Fruit fly (Drosophila melanogaster) whole organism, embryonic: ENCODE results near the gene a10.

Experiments used
- Awh ChIP-seq: fragments of 200-800 bp; sonication (Bioruptor generic); IDR thresholded peaks from 2 replicates; pipeline ENCODE4, ENCODE4 v1.3.6; 2022; ENCODE audit warnings: missing biosample characterization, missing genetic modification characterization
- CG10366 ChIP-seq: fragments of 200-800 bp; sonication (Bioruptor generic); IDR thresholded peaks from 2 replicates; pipeline ENCODE4 v1.3.6; 2022; ENCODE audit warnings: missing biosample characterization, missing genetic modification characterization
- CG10431 ChIP-seq: fragments of 200-800 bp; sonication (Bioruptor generic); optimal IDR thresholded peaks from 3 replicates; lab custom pipeline; 2018; ENCODE audit warnings: missing biosample characterization, mild to moderate bottlenecking, missing genetic modification characterization
- CG10462 ChIP-seq: fragments of 200-800 bp; sonication (Bioruptor generic); optimal IDR thresholded peaks from 2 replicates; lab custom pipeline; 2016; ENCODE audit warnings: missing biosample characterization, missing genetic modification characterization
- CG10959 ChIP-seq: fragments of 200-800 bp; sonication (Bioruptor generic); IDR thresholded peaks from 2 replicates; pipeline ENCODE4 v1.3.6; 2022; ENCODE audit warnings: missing biosample characterization, missing genetic modification characterization
- CG11093 ChIP-seq: fragments of 200-800 bp; sonication (Bioruptor generic); IDR thresholded peaks from 3 replicates; pipeline ENCODE4 v1.3.6; 2022; ENCODE audit warnings: missing biosample characterization, missing genetic modification characterization
- CG11560 ChIP-seq: fragments of 200-800 bp; sonication (Bioruptor generic); IDR thresholded peaks from 3 replicates; pipeline ENCODE4 v1.3.6; 2022; ENCODE audit warnings: missing biosample characterization, missing genetic modification characterization
- CG11695 ChIP-seq: fragments of 200-800 bp; sonication (Bioruptor generic); IDR thresholded peaks from 3 replicates; pipeline ENCODE4 v1.3.6; 2022; ENCODE audit warnings: missing biosample characterization, missing genetic modification characterization
- CG12236 ChIP-seq: fragments of 200-800 bp; sonication (Bioruptor generic); optimal IDR thresholded peaks from 2 replicates; lab custom pipeline; 2016; ENCODE audit warnings: missing biosample characterization, missing genetic modification characterization
- CG12391 ChIP-seq: fragments of 200-800 bp; sonication (Bioruptor generic); optimal IDR thresholded peaks from 3 replicates; lab custom pipeline; 2018; ENCODE audit warnings: missing biosample characterization, mild to moderate bottlenecking, missing genetic modification characterization, moderate library complexity
- CG12659 ChIP-seq: fragments of 200-800 bp; sonication (Bioruptor generic); optimal IDR thresholded peaks from 3 replicates; lab custom pipeline; 2017; ENCODE audit warnings: mild to moderate bottlenecking, missing biosample characterization, missing genetic modification reagents, missing genetic modification characterization
- CG13123 ChIP-seq: fragments of 200-800 bp; sonication (Bioruptor generic); optimal IDR thresholded peaks from 2 replicates; lab custom pipeline; 2016; ENCODE audit warnings: missing biosample characterization, missing genetic modification characterization
- CG14965 ChIP-seq: fragments of 200-800 bp; sonication (Bioruptor generic); optimal IDR thresholded peaks from 2 replicates; lab custom pipeline; 2016; ENCODE audit warnings: missing biosample characterization, missing genetic modification characterization, borderline replicate concordance
- CG15479 ChIP-seq: fragments of 200-800 bp; sonication (Bioruptor generic); optimal IDR thresholded peaks from 3 replicates; lab custom pipeline; 2019; ENCODE audit warnings: missing biosample characterization, mild to moderate bottlenecking, missing genetic modification characterization, moderate library complexity
- CG16813 ChIP-seq: fragments of 200-800 bp; sonication (Bioruptor generic); IDR thresholded peaks from 3 replicates; pipeline ENCODE4 v1.3.6; 2022; ENCODE audit warnings: missing biosample characterization, missing genetic modification characterization; ENCODE audit not compliant: partially characterized antibody
- CG17912 ChIP-seq: fragments of 200-800 bp; sonication (Bioruptor generic); optimal IDR thresholded peaks from 2 replicates; lab custom pipeline; 2018; ENCODE audit warnings: missing biosample characterization, mild to moderate bottlenecking, missing genetic modification characterization
- CG18476 ChIP-seq: fragments of 200-800 bp; sonication (Bioruptor generic); optimal IDR thresholded peaks from 2 replicates; lab custom pipeline; 2016; ENCODE audit warnings: missing biosample characterization, mild to moderate bottlenecking, missing genetic modification characterization
- CG34224 ChIP-seq: fragments of 200-800 bp; sonication (Bioruptor generic); IDR thresholded peaks from 3 replicates; pipeline ENCODE4 v1.3.6; 2022; ENCODE audit warnings: missing biosample characterization, missing genetic modification characterization; ENCODE audit not compliant: partially characterized antibody
- CG3995 ChIP-seq: fragments of 200-800 bp; sonication (Bioruptor generic); optimal IDR thresholded peaks from 3 replicates; lab custom pipeline; 2016; ENCODE audit warnings: missing biosample characterization, missing genetic modification characterization
- CG5953 ChIP-seq: fragments of 200-800 bp; sonication (Bioruptor generic); IDR thresholded peaks from 2 replicates; pipeline ENCODE4 v1.3.6; 2022; ENCODE audit warnings: missing biosample characterization, missing genetic modification characterization
- CG6689 ChIP-seq: fragments of 200-800 bp; sonication (Bioruptor generic); IDR thresholded peaks from 2 replicates; pipeline ENCODE4 v1.3.6; 2022; ENCODE audit warnings: missing biosample characterization, missing genetic modification characterization
- CG7271 ChIP-seq: fragments of 200-800 bp; sonication (Bioruptor generic); optimal IDR thresholded peaks from 2 replicates; lab custom pipeline; 2018; ENCODE audit warnings: missing biosample characterization, mild to moderate bottlenecking, missing genetic modification characterization, moderate library complexity
- CG9437 ChIP-seq: fragments of 200-800 bp; sonication (Bioruptor generic); optimal IDR thresholded peaks from 2 replicates; lab custom pipeline; 2018; ENCODE audit warnings: missing biosample characterization, mild to moderate bottlenecking, missing genetic modification characterization
- CG9797 ChIP-seq: fragments of 200-800 bp; sonication (Bioruptor generic); optimal IDR thresholded peaks from 3 replicates; lab custom pipeline; 2018; ENCODE audit warnings: missing biosample characterization, mild to moderate bottlenecking, missing genetic modification characterization
- Doc3 ChIP-seq: fragments of 200-800 bp; sonication (Bioruptor generic); IDR thresholded peaks from 3 replicates; pipeline ENCODE4 v1.3.6; 2022; ENCODE audit warnings: missing biosample characterization, missing genetic modification characterization; ENCODE audit not compliant: partially characterized antibody
- HLHmδ ChIP-seq: fragments of 200-800 bp; sonication (Bioruptor generic); optimal IDR thresholded peaks from 2 replicates; lab custom pipeline; 2018; ENCODE audit warnings: missing biosample characterization, mild to moderate bottlenecking, missing genetic modification characterization, moderate library complexity
- HmgZ ChIP-seq: fragments of 200-800 bp; sonication (Bioruptor generic); optimal IDR thresholded peaks from 2 replicates; lab custom pipeline; 2018; ENCODE audit warnings: missing biosample characterization, mild to moderate bottlenecking, missing genetic modification characterization
- Lim3 ChIP-seq: fragments of 200-800 bp; sonication (Bioruptor generic); IDR thresholded peaks from 2 replicates; pipeline ENCODE4 v1.3.6; 2022; ENCODE audit warnings: missing biosample characterization, missing genetic modification characterization
- MTF-1 ChIP-seq: fragments of 200-800 bp; sonication (Bioruptor generic); optimal IDR thresholded peaks from 2 replicates; lab custom pipeline; 2018; ENCODE audit warnings: missing biosample characterization, mild to moderate bottlenecking, missing genetic modification characterization, borderline replicate concordance
- PHDP ChIP-seq: fragments of 200-800 bp; sonication (Bioruptor generic); optimal IDR thresholded peaks from 3 replicates; lab custom pipeline; 2018; ENCODE audit warnings: missing biosample characterization, mild to moderate bottlenecking, missing genetic modification characterization, moderate library complexity
- Spps ChIP-seq: fragments of 200-800 bp; sonication (Bioruptor generic); optimal IDR thresholded peaks from 2 replicates; lab custom pipeline; 2018; ENCODE audit warnings: missing biosample characterization, mild to moderate bottlenecking, missing genetic modification characterization
- bab2 ChIP-seq: fragments of 200-800 bp; sonication (Bioruptor generic); optimal IDR thresholded peaks from 2 replicates; lab custom pipeline; 2016; ENCODE audit warnings: missing biosample characterization, missing genetic modification characterization
- chif ChIP-seq, 2 experiments: fragments of 200-800 bp; sonication (Bioruptor generic); optimal IDR thresholded peaks; 3 replicates each; lab custom pipeline; 2016; ENCODE audit warnings: missing biosample characterization in 2 of 2, missing genetic modification characterization in 2 of 2
- ci ChIP-seq: fragments of 200-800 bp; sonication (Bioruptor generic); IDR thresholded peaks from 3 replicates; pipeline ENCODE4 v1.3.6; 2022; ENCODE audit warnings: missing biosample characterization, missing genetic modification characterization
- da ChIP-seq: fragments of 200-800 bp; sonication (Bioruptor generic); optimal IDR thresholded peaks from 2 replicates; lab custom pipeline; 2016; ENCODE audit warnings: missing biosample characterization, missing genetic modification characterization
- dpn ChIP-seq, 2 experiments: fragments of 200-800 bp; sonication (Bioruptor generic); optimal IDR thresholded peaks; 3 replicates each; lab custom pipeline; 2016; ENCODE audit warnings: missing biosample characterization in 2 of 2, missing genetic modification characterization in 2 of 2
- dysf ChIP-seq: fragments of 200-800 bp; sonication (Bioruptor generic); IDR thresholded peaks from 3 replicates; pipeline ENCODE4 v1.3.6; 2022; ENCODE audit warnings: missing biosample characterization, missing genetic modification characterization
- esg ChIP-seq: fragments of 200-800 bp; sonication (Bioruptor generic); conservative IDR thresholded peaks from 2 replicates; pipeline ENCODE4 v1.3.6; 2022; ENCODE audit warnings: missing biosample characterization, missing genetic modification characterization
- fd102C ChIP-seq: fragments of 200-800 bp; sonication (Bioruptor generic); optimal IDR thresholded peaks from 2 replicates; lab custom pipeline; 2018; ENCODE audit warnings: missing biosample characterization, mild to moderate bottlenecking, missing genetic modification characterization, moderate library complexity
- gfzf ChIP-seq: fragments of 200-800 bp; sonication (Bioruptor generic); optimal IDR thresholded peaks from 2 replicates; lab custom pipeline; 2016; ENCODE audit warnings: missing biosample characterization, mild to moderate bottlenecking, missing genetic modification characterization, moderate library complexity
- hb ChIP-seq: fragments of 200-800 bp; sonication (Bioruptor generic); IDR thresholded peaks from 3 replicates; pipeline ENCODE4 v1.3.6; 2022; ENCODE audit warnings: missing biosample characterization, missing genetic modification characterization; ENCODE audit not compliant: partially characterized antibody
- hbn ChIP-seq: fragments of 200-800 bp; sonication (Bioruptor generic); IDR thresholded peaks from 2 replicates; pipeline ENCODE4 v1.3.6; 2022; ENCODE audit warnings: missing biosample characterization, missing genetic modification characterization; ENCODE audit not compliant: partially characterized antibody
- ind ChIP-seq: fragments of 200-800 bp; sonication (Bioruptor generic); optimal IDR thresholded peaks from 3 replicates; lab custom pipeline; 2016; ENCODE audit warnings: missing biosample characterization, missing genetic modification characterization
- klu ChIP-seq: fragments of 200-800 bp; sonication (Bioruptor generic); IDR thresholded peaks from 2 replicates; pipeline ENCODE4 v1.3.6; 2022; ENCODE audit warnings: missing biosample characterization, missing genetic modification characterization
- onecut ChIP-seq: fragments of 200-800 bp; sonication (Bioruptor generic); IDR thresholded peaks from 2 replicates; pipeline ENCODE4 v1.3.6; 2022; ENCODE audit warnings: missing biosample characterization, missing genetic modification characterization
- tio ChIP-seq: fragments of 200-800 bp; sonication (Bioruptor generic); optimal IDR thresholded peaks from 2 replicates; lab custom pipeline; 2017; ENCODE audit warnings: missing biosample characterization, missing genetic modification characterization, inconsistent platforms
- toy ChIP-seq: fragments of 200-800 bp; sonication (Bioruptor generic); IDR thresholded peaks from 2 replicates; pipeline ENCODE4 v1.3.6; 2022; ENCODE audit warnings: missing biosample characterization, missing genetic modification characterization
- ttk ChIP-seq: fragments of 200-800 bp; sonication (Bioruptor generic); IDR thresholded peaks from 2 replicates; pipeline ENCODE4 v2.1.2; 2022; ENCODE audit warnings: missing biosample characterization, missing genetic modification characterization
- unpg ChIP-seq: fragments of 200-800 bp; sonication (Bioruptor generic); optimal IDR thresholded peaks from 3 replicates; lab custom pipeline; 2018; ENCODE audit warnings: missing biosample characterization, mild to moderate bottlenecking, missing genetic modification characterization, moderate library complexity
- zen ChIP-seq: fragments of 200-800 bp; sonication (Bioruptor generic); optimal IDR thresholded peaks from 3 replicates; lab custom pipeline; 2018; ENCODE audit warnings: missing biosample characterization, mild to moderate bottlenecking, missing genetic modification characterization, moderate library complexity

Gene a10

DNA sequence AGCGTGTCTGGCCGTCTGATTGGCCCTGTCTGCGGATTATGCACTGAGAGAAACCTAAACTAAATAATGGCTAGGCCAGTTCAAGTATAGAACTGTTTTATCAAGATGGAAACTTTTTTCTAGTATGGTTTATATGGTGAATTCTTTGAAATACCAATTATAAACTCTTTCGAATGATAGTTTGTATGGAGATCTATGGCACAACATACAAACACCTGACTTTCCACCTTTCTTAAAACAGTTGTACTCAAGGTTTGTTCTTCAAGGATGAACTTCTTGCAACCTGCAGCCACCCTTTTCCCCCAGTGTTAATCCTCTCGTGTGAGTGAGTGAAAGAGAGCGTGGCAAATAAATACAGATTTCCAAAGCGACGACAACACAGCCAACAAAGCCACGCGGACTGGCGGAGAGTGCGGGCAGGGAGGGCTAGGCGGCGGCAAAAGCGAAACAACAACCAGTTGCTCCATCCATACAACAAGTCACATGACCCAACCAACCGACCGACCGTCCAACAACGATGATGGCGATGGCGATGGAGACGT is 19.3 kb downstream of the a10 start (continued):
- peak; percentile 56 for TF ChIP-seq CG14965 (GFP tag; lab: Kevin White, UChicago)
- TF ChIP-seq CG12236 (GFP tag; lab: Kevin White, UChicago), result peak; percentile 85
- no peak for TF ChIP-seq CG34224 (GFP tag; lab: Robert Waterston, UW)
- TF ChIP-seq CG7271, result no peak
- peak; percentile 86 for TF ChIP-seq CG11093 (GFP tag; lab: Robert Waterston, UW)
- TF ChIP-seq MTF-1 (GFP tag; lab: Kevin White, UChicago), result peak; percentile 19
- peak; percentile 72 for TF ChIP-seq CG11560
- peak; percentile 48 for TF ChIP-seq CG10462 (GFP tag; lab: Kevin White, UChicago)
- peak; percentile 43 for TF ChIP-seq CG10431
- TF ChIP-seq Doc3, result no peak
- peak; percentile 18 for TF ChIP-seq CG9797 (GFP tag; lab: Kevin White, UChicago)
- no peak for TF ChIP-seq fd102C (GFP tag; lab: Kevin White, UChicago)
- peak; percentile 80 for TF ChIP-seq ttk (GFP tag; lab: Robert Waterston, UW)
- TF ChIP-seq CG5953 (GFP tag; lab: Robert Waterston, UW), result peak; percentile 72
- peak; percentile 87 for TF ChIP-seq CG12391 (tag; lab: Kevin White, UChicago)
- TF ChIP-seq HLHmδ (GFP tag; lab: Kevin White, UChicago), result peak; percentile 15
- TF ChIP-seq hbn (GFP tag; lab: Robert Waterston, UW), result no peak
- no peak for TF ChIP-seq CG15479
- TF ChIP-seq ci (GFP tag; lab: Robert Waterston, UW), result peak; percentile 57; the same call in 1 of the 3 replicates
- TF ChIP-seq unpg (GFP tag; lab: Kevin White, UChicago), result peak; percentile 88
- TF ChIP-seq zen (tag; lab: Kevin White, UChicago), result peak; percentile 29
- no peak for TF ChIP-seq gfzf (GFP tag; lab: Kevin White, UChicago)
- peak; percentile 90 for TF ChIP-seq CG12659 (GFP tag; lab: Kevin White, UChicago)
- peak; percentile 85 for TF ChIP-seq ind (GFP tag; lab: Kevin White, UChicago)
- peak; percentile 77 for TF ChIP-seq CG13123 (GFP tag; lab: Kevin White, UChicago)
- peak; percentile 83 for TF ChIP-seq CG10366
- peak; percentile 78 for TF ChIP-seq da (GFP tag; lab: Kevin White, UChicago)
- TF ChIP-seq Awh (GFP tag; lab: Robert Waterston, UW), result peak; percentile 63
- TF ChIP-seq CG18476 (GFP tag; lab: Kevin White, UChicago), result peak; percentile 68
- no peak for TF ChIP-seq CG17912
- peak; percentile 89 for TF ChIP-seq bab2 (GFP tag; lab: Kevin White, UChicago)
- TF ChIP-seq Spps, result peak; percentile 22
- peak; percentile 91 for TF ChIP-seq CG11695 (GFP tag; lab: Robert Waterston, UW)
- TF ChIP-seq onecut (GFP tag; lab: Robert Waterston, UW), result peak; percentile 64
- TF ChIP-seq hb (GFP tag; lab: Robert Waterston, UW), result no peak
- peak; percentile 86 to 88 for TF ChIP-seq chif (GFP tag; optimal IDR thresholded peaks at IDR 0.05; lab: Kevin White, UChicago)
- TF ChIP-seq CG6689 (GFP tag; lab: Robert Waterston, UW), result peak; percentile 89
- peak; percentile 33; the same call in 1 of the 2 replicates for TF ChIP-seq CG10959
- TF ChIP-seq CG9437 (GFP tag; lab: Kevin White, UChicago), result peak; percentile 83
- TF ChIP-seq PHDP (tag; lab: Kevin White, UChicago), result peak; percentile 90
- TF ChIP-seq CG3995, result peak; percentile 7
- peak; percentile 88 to 90 for TF ChIP-seq dpn (GFP tag; optimal IDR thresholded peaks at IDR 0.05; lab: Kevin White, UChicago)
- TF ChIP-seq HmgZ (tag; lab: Kevin White, UChicago), result peak; percentile 80
- TF ChIP-seq esg (GFP tag; lab: Robert Waterston, UW), result peak; percentile 92
- TF ChIP-seq CG16813 (GFP tag; lab: Robert Waterston, UW), result no peak
- peak; percentile 86 for TF ChIP-seq tio
- peak; percentile 79 for TF ChIP-seq klu
- peak; percentile 65; the same call in 1 of the 2 replicates for TF ChIP-seq Lim3
- peak; percentile 58; the same call in 1 of the 2 replicates for TF ChIP-seq toy (GFP tag; lab: Robert Waterston, UW)
- TF ChIP-seq dysf, result peak; percentile 94
